Fruit fly (Drosophila melanogaster): ENCODE results near the gene comt.

comt gene

dm6 chrX:13221311-13221710 lies 37.5 kb upstream of the comt start (continued):
- no peak for TF ChIP-seq D (optimal IDR thresholded peaks at IDR 0.05)
- peak; percentile 18 for TF ChIP-seq D (GFP tag; optimal IDR thresholded peaks at IDR 0.05)
- TF ChIP-seq dmrt11E (tag; optimal IDR thresholded peaks at IDR 0.05), result no peak
- no peak for TF ChIP-seq Dref (GFP tag; IDR thresholded peaks at IDR 0.05)
- TF ChIP-seq CG6689 (GFP tag; IDR thresholded peaks at IDR 0.05), result 0 out of 2 replicates have a peak, but pooled peaks have one; percentile 16
- peak; percentile 23; the same call in 1 of the 3 replicates for TF ChIP-seq Optix (GFP tag; IDR thresholded peaks at IDR 0.05)
- TF ChIP-seq CG10274 (GFP tag; optimal IDR thresholded peaks at IDR 0.05), result no peak
- TF ChIP-seq CG5180 (GFP tag; optimal IDR thresholded peaks at IDR 0.05), result peak; percentile 62
- no peak for TF ChIP-seq odd (GFP tag; optimal IDR thresholded peaks at IDR 0.05)
- TF ChIP-seq nerfin-2 (GFP tag; IDR thresholded peaks at IDR 0.05; ENCODE audit: partially characterized antibody), result no peak
- TF ChIP-seq dmrt99B (tag; optimal IDR thresholded peaks at IDR 0.05), result no peak
- TF ChIP-seq CG7987 (GFP tag; optimal IDR thresholded peaks at IDR 0.05), result no peak
- TF ChIP-seq gt (GFP tag; IDR thresholded peaks at IDR 0.05), result no peak
- TF ChIP-seq Xbp1 (GFP tag; optimal IDR thresholded peaks at IDR 0.05), result peak; percentile 26
- TF ChIP-seq vvl (GFP tag; IDR thresholded peaks at IDR 0.05), result peak; percentile 47; the same call in 1 of the 2 replicates
- peak; percentile 44 for TF ChIP-seq HLH3B (GFP tag; IDR thresholded peaks at IDR 0.05)
- no peak for TF ChIP-seq ato (GFP tag; IDR thresholded peaks at IDR 0.05; ENCODE audit: partially characterized antibody)
- TF ChIP-seq phol (tag; optimal IDR thresholded peaks at IDR 0.05), result peak; percentile 8
- TF ChIP-seq CG31365 (tag; optimal IDR thresholded peaks at IDR 0.05), result no peak
- TF ChIP-seq tx (GFP tag; optimal IDR thresholded peaks at IDR 0.05), result no peak
- TF ChIP-seq CG15601 (tag; optimal IDR thresholded peaks at IDR 0.05), result peak; percentile 32
- TF ChIP-seq psq (GFP tag; optimal IDR thresholded peaks at IDR 0.05), result no peak
- TF ChIP-seq CG8359 (GFP tag; optimal IDR thresholded peaks at IDR 0.05; ENCODE audit: borderline replicate concordance), result peak; percentile 94
- TF ChIP-seq oc (tag; optimal IDR thresholded peaks at IDR 0.05), result peak; percentile 9
- no peak for TF ChIP-seq da (GFP tag; optimal IDR thresholded peaks at IDR 0.05)
- TF ChIP-seq sqz (GFP tag; optimal IDR thresholded peaks at IDR 0.05), result peak; percentile 48
- TF ChIP-seq bbx (GFP tag; IDR thresholded peaks at IDR 0.05; ENCODE audit: partially characterized antibody), result no peak
- TF ChIP-seq CG30020 (tag; optimal IDR thresholded peaks at IDR 0.05), result no peak
- TF ChIP-seq CG11723 (GFP tag; optimal IDR thresholded peaks at IDR 0.05), result no peak
- TF ChIP-seq CG1603 (tag; optimal IDR thresholded peaks at IDR 0.05), result peak; percentile 43
- TF ChIP-seq BtbVII (GFP tag; optimal IDR thresholded peaks at IDR 0.05), result no peak
- TF ChIP-seq CG7556 (GFP tag; optimal IDR thresholded peaks at IDR 0.05), result no peak
- no peak for TF ChIP-seq lmd (GFP tag; IDR thresholded peaks at IDR 0.05)
- no peak for TF ChIP-seq z (GFP tag; IDR thresholded peaks at IDR 0.05)
- peak; percentile 5 for TF ChIP-seq CG10267 (tag; optimal IDR thresholded peaks at IDR 0.05)
- peak; percentile 67 for TF ChIP-seq gsb-n (tag; optimal IDR thresholded peaks at IDR 0.05)
- no peak for TF ChIP-seq CG7963 (GFP tag; IDR thresholded peaks at IDR 0.05; ENCODE audit: partially characterized antibody)
- TF ChIP-seq Usf (GFP tag; optimal IDR thresholded peaks at IDR 0.05), result no peak
- peak; percentile 47 for TF ChIP-seq CG8388 (GFP tag; optimal IDR thresholded peaks at IDR 0.05)
- no peak for TF ChIP-seq CG1832 (GFP tag; optimal IDR thresholded peaks at IDR 0.05)
- 0 out of 4 replicates have a peak, but pooled peaks have one; percentile 23 for TF ChIP-seq chinmo (GFP tag; IDR thresholded peaks at IDR 0.05; ENCODE audit: partially characterized antibody)
- TF ChIP-seq sens (GFP tag), result peak; percentile 74
- peak in 1 of 2 experiments; percentile 1 for TF ChIP-seq dpn (GFP tag; optimal IDR thresholded peaks at IDR 0.05)
- 0 out of 2 replicates have a peak, but pooled peaks have one; percentile 24 for TF ChIP-seq chm (GFP tag; IDR thresholded peaks at IDR 0.05)
- TF ChIP-seq crc (GFP tag; optimal IDR thresholded peaks at IDR 0.05), result no peak
- TF ChIP-seq Ssrp (tag; optimal IDR thresholded peaks at IDR 0.05), result peak; percentile 24
- TF ChIP-seq amos (GFP tag; IDR thresholded peaks at IDR 0.05; ENCODE audit: partially characterized antibody), result no peak
- no peak for TF ChIP-seq CG4424 (GFP tag; optimal IDR thresholded peaks at IDR 0.05)
- TF ChIP-seq Med (GFP tag), result peak; percentile 53
- TF ChIP-seq Sox102F (GFP tag; optimal IDR thresholded peaks at IDR 0.05), result peak; percentile 37
